Worm (Caenorhabditis elegans) whole organism, mixed stage, embryonic: ENCODE results near the gene C25G4.3.

Source experiments
- blmp-1 ChIP-seq: fragments of 150-350 bp; optimal IDR thresholded peaks from 2 replicates; lab custom pipeline; 2014; ENCODE audit warnings: missing biosample characterization, missing genetic modification characterization
- mep-1 ChIP-seq: fragments of 150-350 bp; optimal IDR thresholded peaks from 2 replicates; lab custom pipeline; 2017; ENCODE audit warnings: missing biosample characterization, missing genetic modification reagents, missing genetic modification characterization, inconsistent platforms
- nhr-12 ChIP-seq: fragments of 150-350 bp; optimal IDR thresholded peaks from 2 replicates; lab custom pipeline; 2014; ENCODE audit warnings: missing biosample characterization, missing genetic modification characterization
- nhr-237 ChIP-seq: fragments of 150-350 bp; optimal IDR thresholded peaks from 2 replicates; lab custom pipeline; 2014; ENCODE audit warnings: missing biosample characterization, missing genetic modification characterization
- pha-4 ChIP-seq: fragments of 150-350 bp; optimal IDR thresholded peaks from 2 replicates; lab custom pipeline; 2018; ENCODE audit warnings: missing biosample characterization, missing genetic modification reagents, missing genetic modification characterization
- sem-2 ChIP-seq: fragments of 200-800 bp; sonication (Bioruptor generic); optimal IDR thresholded peaks from 2 replicates; lab custom pipeline; 2018; ENCODE audit warnings: mild to moderate bottlenecking, missing genetic modification characterization, missing compliant biosample characterization
- tbx-8 ChIP-seq: fragments of 200-800 bp; sonication (Bioruptor generic); optimal IDR thresholded peaks from 2 replicates; lab custom pipeline; 2018; ENCODE audit warnings: mild to moderate bottlenecking, missing genetic modification characterization, moderate library complexity, missing compliant biosample characterization
- unc-120 ChIP-seq: sonication (generic microtip); optimal IDR thresholded peaks from 2 replicates; lab custom pipeline; 2017; ENCODE audit warnings: missing genetic modification characterization, missing compliant biosample characterization; ENCODE audit not compliant: poor library complexity, severe bottlenecking
- unc-62 ChIP-seq: fragments of 150-350 bp; optimal IDR thresholded peaks from 2 replicates; lab custom pipeline; 2014; ENCODE audit warnings: missing biosample characterization, missing genetic modification reagents, missing genetic modification characterization

- TF ChIP-seq mep-1 (tag; lab: Kevin White, UChicago) (no peak), unc-120 (no peak), sem-2 (GFP tag; lab: Kevin White, UChicago) (no peak), unc-62 (GFP tag; lab: Kevin White, UChicago) (no peak), blmp-1 (tag; lab: Kevin White, UChicago) (no peak), tbx-8 (GFP tag; lab: Kevin White, UChicago) (no peak), nhr-237 (tag; lab: Kevin White, UChicago) (no peak), pha-4 (tag; lab: Kevin White, UChicago) (no peak), nhr-12 (tag; lab: Kevin White, UChicago) (no peak)
Measured at ce11 chrIV:12443936-12444335, 1.7 kb downstream of the C25G4.3 start, which contains the start of gene C25G4.2.
